Fruit fly (Drosophila melanogaster) S2 (cell line): ENCODE results near the gene Coq4.

ENCODE experiments used
- CG8478 ChIP-seq: fragments of >200 bp; optimal IDR thresholded peaks from 2 replicates; lab custom pipeline; 2018
- CTCF ChIP-seq, 2 experiments: fragments of >200 bp; optimal IDR thresholded peaks; 2 replicates each; lab custom pipeline; 2018

Gene Coq4

DNA sequence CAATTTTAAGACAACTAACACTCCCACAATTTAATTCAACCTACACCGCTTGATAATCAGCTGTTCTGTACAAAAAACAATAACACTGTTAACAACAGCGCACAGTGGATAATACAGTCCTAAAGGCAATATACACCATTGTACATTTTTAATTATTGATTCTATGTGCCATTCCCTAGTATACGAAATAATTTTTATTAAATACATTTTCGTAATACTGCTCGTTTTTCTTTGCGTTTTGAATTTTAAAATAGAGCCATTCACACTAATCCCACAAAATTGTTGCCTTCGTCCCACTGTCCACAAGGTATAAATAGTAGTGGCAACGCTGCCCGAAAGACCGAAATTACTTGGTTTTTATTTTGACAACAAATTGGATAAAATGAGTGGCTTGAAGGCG lies at the start of gene Coq4, which contains the start of gene CG32176:
Coq4 (minus strand) TSS at position 67 of the 400 bp plus-strand sequence.
CG32176 (plus strand) TSS at position 314 of the 400 bp plus-strand sequence.
- no peak for TF ChIP-seq CTCF (optimal IDR thresholded peaks at IDR 0.05; lab: Kevin White, UChicago)
- no peak for TF ChIP-seq CG8478 (lab: Kevin White, UChicago)

DNA sequence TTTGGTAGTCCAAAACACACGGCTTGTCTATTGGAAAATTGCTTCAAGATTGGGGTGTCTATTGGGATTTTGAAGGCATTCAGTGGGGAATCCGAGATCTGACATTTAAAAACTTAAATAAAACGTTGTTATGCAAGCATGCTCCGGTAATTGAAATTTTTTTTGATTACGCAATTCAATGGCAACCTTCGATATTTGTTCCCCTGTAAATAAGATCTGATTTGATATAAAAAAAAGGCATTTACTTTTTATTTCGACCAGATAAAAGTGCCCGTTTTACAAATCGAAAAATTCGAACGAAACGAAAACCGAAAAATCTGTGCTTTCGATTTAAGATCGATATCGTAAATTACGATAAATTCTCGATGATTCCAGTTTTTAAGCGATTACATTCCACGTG lies 45.4 kb upstream of the Coq4 start, which contains the start of the genes CG13733 and qjt:
CG13733 (minus strand) TSS at position 101 of the 400 bp plus-strand sequence.
qjt (plus strand) TSS at position 271 of the 400 bp plus-strand sequence.
- TF ChIP-seq CTCF (optimal IDR thresholded peaks at IDR 0.05; lab: Kevin White, UChicago) = no peak
- TF ChIP-seq CG8478 (lab: Kevin White, UChicago) = no peak

DNA sequence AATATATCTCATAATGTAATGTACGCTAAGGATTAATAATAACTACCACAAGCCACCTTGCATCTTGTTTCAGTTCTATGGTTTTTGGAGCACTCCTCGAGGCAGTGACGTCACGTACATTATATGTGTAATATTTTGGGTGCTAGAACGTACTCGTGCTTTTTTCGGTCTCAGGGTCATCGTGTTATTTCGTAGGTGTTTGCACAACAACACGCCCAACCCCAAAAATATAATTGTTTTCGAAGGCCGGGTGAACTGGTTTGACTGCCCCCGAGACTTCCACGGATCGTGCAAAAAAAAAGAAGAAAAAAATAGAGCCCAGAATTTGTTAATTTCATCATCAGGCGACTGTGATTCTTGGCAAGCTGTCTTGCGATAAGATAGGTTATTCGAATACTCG lies 43.1 kb upstream of the Coq4 start:
- TF ChIP-seq CG8478 (lab: Kevin White, UChicago) (no peak), CTCF (optimal IDR thresholded peaks at IDR 0.05; lab: Kevin White, UChicago) (no peak)

DNA sequence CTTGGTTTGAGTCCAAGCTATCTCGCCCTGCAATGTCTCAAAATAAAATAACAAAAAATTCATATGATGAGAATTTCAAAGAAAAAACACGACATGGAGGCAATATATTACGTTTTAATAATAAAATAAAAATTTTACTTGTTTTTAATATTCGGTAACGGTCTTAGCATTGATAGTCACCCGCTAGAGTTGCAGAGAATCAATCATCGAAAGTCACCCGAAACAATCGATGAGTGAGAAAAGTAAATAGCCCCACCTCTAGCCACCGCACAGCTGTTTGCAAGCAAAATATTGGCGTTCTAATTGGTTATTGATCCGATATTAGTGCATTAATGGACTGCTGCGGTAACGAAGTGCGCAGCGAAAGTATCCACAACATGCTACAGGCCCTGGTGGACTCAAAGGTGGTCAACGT lies 42.6 kb upstream of the Coq4 start, which contains the start of gene CG34250:
CG34250 (plus strand) TSS at position 244 of the 415 bp plus-strand sequence.
- no peak for TF ChIP-seq CG8478 (lab: Kevin White, UChicago)
- TF ChIP-seq CTCF (optimal IDR thresholded peaks at IDR 0.05; lab: Kevin White, UChicago) = peak in 1 of 2 experiments; percentile 18

DNA sequence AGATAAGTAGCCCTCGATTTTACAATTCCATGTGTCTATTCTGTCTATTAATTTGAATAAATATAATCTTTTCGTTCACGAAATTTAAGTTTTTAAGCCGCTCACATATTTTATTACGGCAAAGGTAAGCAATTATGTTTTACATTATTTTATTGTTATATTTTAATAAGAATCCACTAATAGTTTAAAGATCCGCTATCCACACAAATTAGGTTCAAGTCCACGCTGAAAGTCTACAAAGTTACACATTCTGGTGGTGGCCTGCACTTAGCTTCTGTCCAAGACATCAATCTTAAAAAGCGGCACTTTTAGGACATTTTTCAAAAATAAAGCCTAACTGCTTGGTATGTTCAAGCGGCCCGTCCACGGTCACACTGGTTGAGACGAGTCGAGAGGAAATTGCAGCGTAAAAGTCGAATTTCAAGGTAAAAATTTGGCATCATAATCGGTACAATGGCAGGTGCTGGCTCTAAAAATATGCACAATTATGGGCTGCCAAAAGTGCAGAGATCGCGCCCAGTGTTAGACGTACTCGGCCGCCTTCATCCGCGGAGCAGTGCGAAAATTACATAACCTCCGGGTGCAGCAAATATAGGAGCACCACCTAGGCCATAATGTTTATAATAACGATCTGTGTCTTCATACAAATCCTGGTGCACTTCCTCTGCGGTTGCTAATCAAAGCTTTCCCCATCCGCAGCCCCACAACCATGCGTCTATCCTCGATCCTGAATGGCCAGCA lies 41.5 kb upstream of the Coq4 start, which contains the start of the genes UQCR-Q and CG46525:
UQCR-Q (plus strand) TSS at position 51 of the 741 bp plus-strand sequence.
CG46525 (plus strand) TSS at position 510 of the 741 bp plus-strand sequence.
- TF ChIP-seq CTCF (optimal IDR thresholded peaks at IDR 0.05; lab: Kevin White, UChicago) = peak; percentile 61 to 71
- no peak for TF ChIP-seq CG8478 (lab: Kevin White, UChicago)

DNA sequence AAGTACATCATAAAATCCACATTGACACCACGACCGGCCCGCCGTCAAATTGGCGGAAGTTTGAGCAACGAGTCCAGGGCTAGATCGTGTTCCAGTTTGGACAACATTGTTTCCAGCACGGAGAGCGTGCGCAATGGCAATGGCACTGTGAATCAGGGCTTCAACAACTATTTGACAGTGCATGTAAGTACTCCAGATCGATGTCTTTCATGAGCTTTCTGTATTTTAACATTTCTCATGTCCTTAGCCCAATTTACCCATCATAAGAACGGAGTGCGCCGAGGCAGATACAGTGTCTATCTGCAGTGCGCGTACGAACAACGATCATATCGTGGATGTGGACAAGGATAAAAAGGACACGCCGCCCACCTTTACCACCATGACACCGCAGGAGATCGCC lies 40.5 kb upstream of the Coq4 start:
- TF ChIP-seq CTCF (optimal IDR thresholded peaks at IDR 0.05; lab: Kevin White, UChicago) (no peak), CG8478 (lab: Kevin White, UChicago) (no peak)

DNA sequence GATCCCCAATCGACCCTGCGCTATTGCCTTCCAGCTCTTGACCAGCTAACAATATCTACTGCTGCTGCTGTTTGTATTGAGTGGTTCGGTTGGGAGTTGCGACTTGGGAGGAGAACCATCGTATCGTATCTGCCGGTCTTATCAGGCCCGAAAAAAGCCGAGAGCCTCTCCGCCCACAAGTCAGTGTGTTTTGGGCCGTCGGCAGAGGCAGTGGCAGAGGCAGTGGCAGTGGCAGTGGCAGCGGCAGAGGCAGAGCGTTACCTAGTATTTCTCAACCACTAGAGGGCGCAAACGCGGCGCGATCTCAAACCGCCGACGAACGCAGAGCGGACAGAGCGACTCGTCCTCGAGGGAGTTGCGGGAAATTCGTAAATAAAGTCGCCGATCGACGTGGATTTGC lies 36.7 kb upstream of the Coq4 start, which contains the start of gene SecCl:
SecCl (plus strand) TSS at position 18 of the 400 bp plus-strand sequence.
- peak; percentile 60 to 67 for TF ChIP-seq CTCF (optimal IDR thresholded peaks at IDR 0.05; lab: Kevin White, UChicago)
- TF ChIP-seq CG8478 (lab: Kevin White, UChicago) = no peak

DNA sequence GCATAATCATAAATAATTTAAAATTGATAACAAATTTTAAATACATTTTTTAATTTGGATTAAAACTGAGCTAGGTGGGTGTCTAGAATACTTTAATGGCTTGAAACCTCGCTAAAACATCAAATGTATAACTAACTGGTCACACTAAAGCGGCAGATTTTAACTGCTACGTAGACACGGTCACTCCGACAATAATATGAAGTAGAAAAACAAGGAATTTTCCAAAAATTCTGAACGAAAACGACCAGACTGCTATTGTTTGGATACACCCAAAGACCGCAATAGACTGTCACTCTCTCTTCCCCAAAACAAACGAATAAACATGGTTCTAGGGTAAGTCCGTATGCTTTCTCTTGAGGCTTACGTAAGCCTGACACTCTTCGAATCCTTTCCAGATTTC lies 32.4 kb upstream of the Coq4 start, which contains the start of gene QIL1:
QIL1 (plus strand) TSS at position 142 of the 400 bp plus-strand sequence.
- TF ChIP-seq CG8478 (lab: Kevin White, UChicago) (no peak), CTCF (optimal IDR thresholded peaks at IDR 0.05; lab: Kevin White, UChicago) (peak in 1 of 2 experiments; percentile 61)

DNA sequence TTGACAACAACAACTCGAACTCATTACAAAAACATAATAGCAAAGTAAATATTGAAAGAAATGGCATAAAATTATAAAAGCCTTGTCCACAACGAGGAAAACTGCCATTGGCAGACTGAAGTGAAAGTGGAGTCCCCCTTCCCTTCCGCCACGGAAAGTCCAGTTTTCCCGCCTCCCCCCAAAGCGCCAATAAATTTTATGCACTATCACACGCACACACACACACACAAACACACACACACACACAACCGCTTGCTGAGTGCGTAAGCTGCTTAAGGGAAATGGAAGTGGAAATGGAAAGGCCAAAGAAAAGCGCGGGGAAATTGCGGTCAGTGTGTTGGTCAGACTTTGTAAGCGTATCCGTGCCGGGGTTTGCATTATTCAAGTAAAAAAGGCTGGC lies 29.1 kb upstream of the Coq4 start:
- TF ChIP-seq CG8478 (lab: Kevin White, UChicago) = no peak
- no peak for TF ChIP-seq CTCF (optimal IDR thresholded peaks at IDR 0.05; lab: Kevin White, UChicago)

DNA sequence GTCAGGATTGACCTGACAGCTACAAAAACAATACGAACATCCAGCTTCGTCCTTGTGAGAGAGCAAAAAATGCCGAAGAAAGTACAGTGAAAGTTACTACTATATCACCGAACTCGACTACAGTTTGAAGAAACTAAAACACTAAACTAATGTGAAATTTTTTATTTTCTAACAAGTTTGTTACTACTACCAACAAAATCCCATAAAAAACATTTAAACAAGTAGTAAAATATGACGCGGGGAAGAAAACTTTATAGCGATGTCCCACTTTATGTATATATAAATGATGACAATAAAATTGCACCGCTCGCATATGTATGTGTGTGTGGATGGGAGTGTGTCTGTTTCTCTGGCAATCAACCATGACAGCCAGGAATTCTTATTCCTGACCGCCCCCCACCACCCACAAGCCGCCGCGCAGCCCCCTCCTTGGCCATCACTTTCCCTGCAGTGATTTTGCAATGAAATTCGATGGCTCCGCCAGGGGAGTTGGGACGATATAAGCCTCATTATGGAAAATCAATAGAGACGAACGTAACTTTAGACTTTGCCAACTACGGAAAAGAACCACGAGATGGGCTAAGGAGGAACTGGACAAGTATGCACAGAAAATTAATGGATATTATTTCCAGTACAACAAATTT lies 28.1 kb upstream of the Coq4 start:
- no peak for TF ChIP-seq CG8478 (lab: Kevin White, UChicago)
- no peak for TF ChIP-seq CTCF (optimal IDR thresholded peaks at IDR 0.05; lab: Kevin White, UChicago)

DNA sequence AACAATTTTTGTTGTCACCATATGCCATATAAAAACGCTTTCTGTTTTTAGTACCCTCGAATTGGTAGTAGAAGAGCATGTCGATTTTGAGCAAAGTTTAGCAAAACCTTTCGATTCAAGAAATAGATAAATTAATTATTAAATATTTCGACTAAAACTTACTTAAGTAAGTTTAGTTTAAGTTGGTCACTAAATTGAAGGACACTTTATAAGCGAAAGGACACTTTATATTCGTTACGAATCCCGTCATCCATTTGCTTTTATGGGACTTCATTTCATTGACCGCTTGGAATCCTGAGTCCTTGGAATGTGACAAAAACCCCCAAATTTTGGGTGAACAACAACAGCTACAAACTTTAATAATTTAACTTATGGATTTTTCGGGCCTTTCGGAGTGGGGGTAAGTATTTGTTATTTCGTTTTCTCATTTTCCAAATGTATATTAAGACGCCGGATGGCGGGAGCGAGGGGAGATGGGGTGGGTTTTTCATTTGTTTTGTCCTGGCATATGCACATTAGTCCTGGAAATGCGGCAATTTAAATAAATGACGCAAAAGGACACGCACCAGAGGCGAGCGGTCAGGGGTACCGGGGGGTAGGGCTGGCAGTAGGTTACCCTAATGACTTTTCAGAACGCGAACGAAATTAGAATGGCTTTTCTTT lies 25.6 kb upstream of the Coq4 start:
- TF ChIP-seq CG8478 (lab: Kevin White, UChicago) (no peak), CTCF (optimal IDR thresholded peaks at IDR 0.05; lab: Kevin White, UChicago) (no peak)

DNA sequence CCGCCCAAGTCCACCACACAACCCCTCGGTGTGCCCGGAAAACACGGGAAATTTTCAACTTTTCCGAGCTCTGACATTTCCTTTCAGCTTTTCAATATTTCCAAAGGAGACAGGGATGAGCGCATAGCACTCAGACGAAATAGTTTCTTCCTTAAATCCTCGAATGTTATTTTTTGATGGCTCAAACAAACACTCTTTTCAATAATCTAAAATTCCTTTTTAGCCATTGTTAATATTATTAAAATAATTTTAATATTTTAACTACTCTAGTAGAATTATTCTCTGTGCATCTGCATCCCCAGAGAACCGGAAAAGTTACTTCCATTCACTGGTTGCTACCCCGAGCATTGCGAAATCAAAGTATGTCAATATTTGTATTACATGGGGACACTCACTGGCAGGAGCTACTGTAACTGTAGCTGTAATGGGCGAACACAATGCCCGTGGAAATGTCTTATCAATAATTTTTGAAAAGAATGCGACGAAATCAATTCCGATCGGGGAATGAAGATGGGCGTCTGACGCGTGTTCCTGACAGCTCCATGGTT lies 24.3 kb upstream of the Coq4 start:
- TF ChIP-seq CTCF (optimal IDR thresholded peaks at IDR 0.05; lab: Kevin White, UChicago) = no peak
- no peak for TF ChIP-seq CG8478 (lab: Kevin White, UChicago)

DNA sequence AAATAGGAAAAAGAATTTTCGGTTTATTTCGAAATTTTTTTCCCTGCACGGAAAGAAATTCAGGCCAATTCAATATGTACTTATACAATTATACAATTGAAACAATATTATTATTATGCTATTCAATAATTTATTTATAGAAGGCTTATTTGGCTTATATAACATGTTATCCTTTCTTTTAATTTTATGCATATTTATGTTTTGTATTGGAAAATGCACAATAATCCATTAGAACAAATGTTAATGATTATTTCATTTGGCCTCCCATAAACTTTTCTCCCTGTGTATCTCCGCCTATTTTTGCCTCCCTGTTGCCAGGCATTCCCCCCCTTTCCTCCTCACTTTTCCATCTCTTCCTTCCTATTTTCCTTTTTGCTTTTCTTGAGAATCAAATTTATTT lies 14.5 kb upstream of the Coq4 start:
- no peak for TF ChIP-seq CG8478 (lab: Kevin White, UChicago)
- TF ChIP-seq CTCF (optimal IDR thresholded peaks at IDR 0.05; lab: Kevin White, UChicago) = no peak
